Fruit fly (Drosophila melanogaster) whole organism, embryonic: ENCODE data around the gene MED18.

Experiments
- Bdp1 ChIP-seq: fragments of 200-800 bp; sonication (Bioruptor generic); optimal IDR thresholded peaks from 3 replicates; lab custom pipeline; 2016; ENCODE audit warnings: missing biosample characterization, missing genetic modification characterization
- BtbVII ChIP-seq: fragments of 200-800 bp; sonication (Bioruptor generic); optimal IDR thresholded peaks from 3 replicates; lab custom pipeline; 2017; ENCODE audit warnings: missing biosample characterization, mild to moderate bottlenecking, missing genetic modification characterization
- C15 ChIP-seq: fragments of 200-800 bp; sonication (Bioruptor generic); IDR thresholded peaks from 3 replicates; pipeline ENCODE4 v1.3.6; 2022; ENCODE audit warnings: missing biosample characterization, missing genetic modification characterization
- CG10366 ChIP-seq: fragments of 200-800 bp; sonication (Bioruptor generic); IDR thresholded peaks from 2 replicates; pipeline ENCODE4 v1.3.6; 2022; ENCODE audit warnings: missing biosample characterization, missing genetic modification characterization
- CG10979 ChIP-seq: fragments of 200-800 bp; sonication (Bioruptor generic); optimal IDR thresholded peaks from 2 replicates; lab custom pipeline; 2018; ENCODE audit warnings: missing biosample characterization, mild to moderate bottlenecking, missing genetic modification characterization, moderate library complexity
- CG11696 ChIP-seq: fragments of 200-800 bp; sonication (Bioruptor generic); IDR thresholded peaks from 2 replicates; pipeline ENCODE4 v1.3.6; 2022; ENCODE audit warnings: missing biosample characterization, missing genetic modification characterization
- CG13775 ChIP-seq: fragments of 200-800 bp; sonication (Bioruptor generic); optimal IDR thresholded peaks from 3 replicates; lab custom pipeline; 2017; ENCODE audit warnings: missing biosample characterization, mild to moderate bottlenecking, missing genetic modification characterization
- CG14050 ChIP-seq: fragments of 200-800 bp; sonication (Bioruptor generic); IDR thresholded peaks from 3 replicates; pipeline ENCODE4 v1.3.6; 2022; ENCODE audit warnings: missing biosample characterization, missing genetic modification characterization
- CG15514 ChIP-seq: fragments of 200-800 bp; sonication (Bioruptor generic); optimal IDR thresholded peaks from 3 replicates; lab custom pipeline; 2017; ENCODE audit warnings: missing biosample characterization, missing genetic modification characterization, mild to moderate bottlenecking, moderate library complexity, missing genetic modification reagents
- CG1647 ChIP-seq: fragments of 200-800 bp; sonication (Bioruptor generic); optimal IDR thresholded peaks from 3 replicates; lab custom pipeline; 2016; ENCODE audit warnings: missing biosample characterization, missing genetic modification characterization
- CG17186 ChIP-seq: fragments of 200-800 bp; sonication (Bioruptor generic); optimal IDR thresholded peaks from 3 replicates; lab custom pipeline; 2017; ENCODE audit warnings: missing biosample characterization, missing genetic modification reagents, missing genetic modification characterization
- CG2116 ChIP-seq: fragments of 200-800 bp; sonication (Bioruptor generic); optimal IDR thresholded peaks from 3 replicates; lab custom pipeline; 2018; ENCODE audit warnings: missing biosample characterization, mild to moderate bottlenecking, missing genetic modification characterization
- CG32767 ChIP-seq: fragments of 200-800 bp; sonication (Bioruptor generic); IDR thresholded peaks from 2 replicates; pipeline ENCODE4 v1.3.6; 2022; ENCODE audit warnings: missing biosample characterization, missing genetic modification characterization
- CG33557 ChIP-seq: fragments of 200-800 bp; sonication (Bioruptor generic); optimal IDR thresholded peaks from 2 replicates; lab custom pipeline; 2019; ENCODE audit warnings: missing biosample characterization, mild to moderate bottlenecking, missing genetic modification characterization, moderate library complexity
- CTCF ChIP-seq: fragments of 200-800 bp; sonication (Bioruptor generic); optimal IDR thresholded peaks from 2 replicates; lab custom pipeline; 2017; ENCODE audit warnings: missing biosample characterization, mild to moderate bottlenecking, missing genetic modification characterization, moderate library complexity
- Dfd ChIP-seq, 2 experiments: fragments of >200 bp; optimal IDR thresholded peaks; 2 replicates each; lab custom pipeline; 2017; ENCODE audit warnings: missing biosample characterization in 2 of 2, missing genetic modification characterization in 2 of 2
- Dip2 ChIP-seq: fragments of 200-800 bp; sonication (Bioruptor generic); IDR thresholded peaks from 2 replicates; pipeline ENCODE4 v1.3.6; 2022; ENCODE audit warnings: missing biosample characterization, missing genetic modification characterization
- Dp ChIP-seq: fragments of 200-800 bp; sonication (Bioruptor generic); optimal IDR thresholded peaks from 2 replicates; lab custom pipeline; 2018; ENCODE audit warnings: missing biosample characterization, mild to moderate bottlenecking, missing genetic modification characterization, moderate library complexity
- E2f2 ChIP-seq: fragments of 200-800 bp; sonication (Bioruptor generic); IDR thresholded peaks from 2 replicates; pipeline ENCODE4 v1.3.6; 2022; ENCODE audit warnings: missing biosample characterization, missing genetic modification characterization
- Ets65A ChIP-seq: fragments of 200-800 bp; sonication (Bioruptor generic); peaks from one replicate; lab custom pipeline; 2016; ENCODE audit warnings: missing biosample characterization, missing genetic modification characterization
- Fer1 ChIP-seq: fragments of 200-800 bp; sonication (Bioruptor generic); optimal IDR thresholded peaks from 2 replicates; lab custom pipeline; 2017; ENCODE audit warnings: missing biosample characterization, mild to moderate bottlenecking, missing genetic modification characterization
- Med ChIP-seq: fragments of 200-800 bp; sonication (Bioruptor generic); peaks from one replicate; lab custom pipeline; 2016; ENCODE audit warnings: missing biosample characterization, missing genetic modification characterization, mild to moderate bottlenecking, inconsistent platforms, moderate library complexity
- Nf-YC ChIP-seq: fragments of 200-800 bp; optimal IDR thresholded peaks from 3 replicates; lab custom pipeline; 2019; ENCODE audit warnings: missing biosample characterization, mild to moderate bottlenecking, missing genetic modification characterization, moderate library complexity
- NfI ChIP-seq: fragments of 200-800 bp; sonication (Bioruptor generic); optimal IDR thresholded peaks from 3 replicates; lab custom pipeline; 2018; ENCODE audit warnings: missing biosample characterization, mild to moderate bottlenecking, missing genetic modification characterization, moderate library complexity
- Ravus ChIP-seq: fragments of 200-800 bp; sonication (Bioruptor generic); IDR thresholded peaks from 2 replicates; pipeline ENCODE4 v1.3.6; 2022; ENCODE audit warnings: missing biosample characterization, missing genetic modification characterization
- Sry-δ ChIP-seq: fragments of 200-800 bp; sonication (Bioruptor generic); optimal IDR thresholded peaks from 2 replicates; lab custom pipeline; 2016; ENCODE audit warnings: missing biosample characterization, missing genetic modification characterization
- amos ChIP-seq: fragments of 200-800 bp; sonication (Bioruptor generic); IDR thresholded peaks from 2 replicates; pipeline ENCODE4 v1.3.6; 2022; ENCODE audit warnings: missing biosample characterization, missing genetic modification characterization; ENCODE audit not compliant: partially characterized antibody
- ash1 ChIP-seq: fragments of 200-800 bp; sonication (Bioruptor generic); optimal IDR thresholded peaks from 2 replicates; lab custom pipeline; 2018; ENCODE audit warnings: missing biosample characterization, mild to moderate bottlenecking, missing genetic modification characterization
- bigmax ChIP-seq: fragments of 200-800 bp; sonication (Bioruptor generic); optimal IDR thresholded peaks from 2 replicates; lab custom pipeline; 2018; ENCODE audit warnings: missing biosample characterization, mild to moderate bottlenecking, missing genetic modification characterization
- caup ChIP-seq: fragments of 200-800 bp; sonication (Bioruptor generic); optimal IDR thresholded peaks from 3 replicates; lab custom pipeline; 2017; ENCODE audit warnings: missing biosample characterization, mild to moderate bottlenecking, missing genetic modification characterization, moderate library complexity; ENCODE audit not compliant: severe bottlenecking
- crol ChIP-seq: fragments of 200-800 bp; sonication (Bioruptor generic); IDR thresholded peaks from 2 replicates; pipeline ENCODE4 v1.3.6; 2022; ENCODE audit warnings: missing biosample characterization, missing genetic modification characterization
- disco-r ChIP-seq: fragments of 200-800 bp; sonication (Bioruptor generic); optimal IDR thresholded peaks from 2 replicates; lab custom pipeline; 2016; ENCODE audit warnings: missing biosample characterization, missing genetic modification characterization
- esg ChIP-seq: fragments of 200-800 bp; sonication (Bioruptor generic); conservative IDR thresholded peaks from 2 replicates; pipeline ENCODE4 v1.3.6; 2022; ENCODE audit warnings: missing biosample characterization, missing genetic modification characterization
- gfzf ChIP-seq: fragments of 200-800 bp; sonication (Bioruptor generic); optimal IDR thresholded peaks from 2 replicates; lab custom pipeline; 2016; ENCODE audit warnings: missing biosample characterization, mild to moderate bottlenecking, missing genetic modification characterization, moderate library complexity
- grn ChIP-seq: fragments of 200-800 bp; sonication (Bioruptor generic); optimal IDR thresholded peaks from 3 replicates; lab custom pipeline; 2017; ENCODE audit warnings: missing biosample characterization, missing genetic modification characterization
- hb ChIP-seq: fragments of 200-800 bp; sonication (Bioruptor generic); IDR thresholded peaks from 3 replicates; pipeline ENCODE4 v1.3.6; 2022; ENCODE audit warnings: missing biosample characterization, missing genetic modification characterization; ENCODE audit not compliant: partially characterized antibody
- jumu ChIP-seq: fragments of 200-800 bp; sonication (Bioruptor generic); optimal IDR thresholded peaks from 3 replicates; lab custom pipeline; 2016; ENCODE audit warnings: missing biosample characterization, missing genetic modification characterization
- kay ChIP-seq: fragments of 200-800 bp; sonication (Bioruptor generic); optimal IDR thresholded peaks from 2 replicates; lab custom pipeline; 2016; ENCODE audit warnings: missing biosample characterization, missing genetic modification characterization
- mld ChIP-seq: fragments of 200-800 bp; sonication (Bioruptor generic); IDR thresholded peaks from 3 replicates; pipeline ENCODE4 v1.3.6; 2022; ENCODE audit warnings: missing biosample characterization, missing genetic modification characterization; ENCODE audit not compliant: partially characterized antibody
- pfk ChIP-seq: fragments of 200-800 bp; sonication (Bioruptor generic); optimal IDR thresholded peaks from 2 replicates; lab custom pipeline; 2018; ENCODE audit warnings: missing biosample characterization, mild to moderate bottlenecking, missing genetic modification characterization, moderate library complexity
- pita ChIP-seq: fragments of 200-800 bp; sonication (Bioruptor generic); optimal IDR thresholded peaks from 2 replicates; lab custom pipeline; 2017; ENCODE audit warnings: missing biosample characterization, mild to moderate bottlenecking, missing genetic modification characterization
- pzg ChIP-seq: fragments of 200-800 bp; sonication (Bioruptor generic); optimal IDR thresholded peaks from 3 replicates; lab custom pipeline; 2018; ENCODE audit warnings: missing biosample characterization, mild to moderate bottlenecking, missing genetic modification characterization, moderate library complexity
- salm ChIP-seq: fragments of 200-800 bp; sonication (Bioruptor generic); optimal IDR thresholded peaks from 2 replicates; lab custom pipeline; 2018; ENCODE audit warnings: missing biosample characterization, mild to moderate bottlenecking, missing genetic modification characterization
- sd ChIP-seq: fragments of 200-800 bp; sonication (Bioruptor generic); optimal IDR thresholded peaks from 3 replicates; lab custom pipeline; 2018; ENCODE audit warnings: missing biosample characterization, mild to moderate bottlenecking, missing genetic modification characterization, moderate library complexity
- stwl ChIP-seq: fragments of 200-800 bp; sonication (Bioruptor generic); optimal IDR thresholded peaks from 3 replicates; lab custom pipeline; 2018; ENCODE audit warnings: missing biosample characterization, mild to moderate bottlenecking, missing genetic modification characterization, moderate library complexity
- unc-4 ChIP-seq: fragments of 200-800 bp; sonication (Bioruptor generic); IDR thresholded peaks from 2 replicates; pipeline ENCODE4 v1.3.6; 2022; ENCODE audit warnings: missing biosample characterization, missing genetic modification characterization; ENCODE audit not compliant: partially characterized antibody

Gene MED18

DNA sequence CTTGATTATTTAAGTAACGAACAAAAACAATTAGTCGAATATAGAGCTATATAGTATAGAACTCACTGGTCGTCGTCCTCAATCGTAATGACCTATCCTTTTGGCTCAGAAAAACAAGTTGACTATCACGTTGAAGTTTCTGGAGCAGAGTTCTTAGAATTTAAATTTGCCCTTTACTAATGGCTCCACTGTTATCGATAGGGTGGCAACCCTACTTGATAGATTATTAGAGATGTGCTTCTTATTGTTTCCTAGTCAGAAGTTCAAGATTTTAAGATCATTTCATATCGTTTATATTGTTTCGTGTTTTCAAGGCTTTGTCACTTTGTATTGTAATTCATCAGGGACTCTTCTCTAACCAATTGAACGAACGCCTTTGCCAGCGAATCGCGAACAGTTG lies 45.5 kb upstream of the MED18 start, which contains the start of gene CG14810:
Gene CG14810 (minus strand): TSS at position 101 of the 400 bp plus-strand sequence.
- no peak for TF ChIP-seq CG10366 (GFP tag; lab: Robert Waterston, UW)
- peak; percentile 12 for TF ChIP-seq Sry-δ
- TF ChIP-seq CG11696 (GFP tag; lab: Robert Waterston, UW), result no peak
- TF ChIP-seq CG17186 (GFP tag; lab: Kevin White, UChicago), result no peak
- TF ChIP-seq amos (GFP tag; lab: Robert Waterston, UW), result no peak
- TF ChIP-seq, all 482 proteins: peak for 1

- TF ChIP-seq gfzf (peak; percentile 30), NfI (GFP tag; lab: Kevin White, UChicago) (no peak), Med (GFP tag; lab: Kevin White, UChicago) (peak; percentile 25), salm (no peak), esg (GFP tag; lab: Robert Waterston, UW) (no peak), CG15514 (peak; percentile 20), pfk (no peak), crol (GFP tag; lab: Robert Waterston, UW) (no peak), E2f2 (GFP tag; lab: Robert Waterston, UW) (peak; percentile 68), CG14050 (GFP tag; lab: Robert Waterston, UW) (no peak), Dp (peak; percentile 59), Ets65A (GFP tag; lab: Kevin White, UChicago) (no peak), hb (GFP tag; lab: Robert Waterston, UW) (no peak), disco-r (GFP tag; lab: Kevin White, UChicago) (no peak), CTCF (GFP tag; lab: Kevin White, UChicago) (peak; percentile 51), bigmax (no peak), caup (no peak), sd (tag; lab: Kevin White, UChicago) (no peak), jumu (no peak), Dfd (GFP tag; optimal IDR thresholded peaks at IDR 0.05; lab: Kevin White, UChicago) (no peak), Bdp1 (no peak), pzg (GFP tag; lab: Kevin White, UChicago) (peak; percentile 24), pita (GFP tag; lab: Kevin White, UChicago) (peak; percentile 17), kay (GFP tag; lab: Kevin White, UChicago) (no peak), unc-4 (no peak), grn (no peak), ash1 (GFP tag; lab: Kevin White, UChicago) (no peak), CG10979 (tag; lab: Kevin White, UChicago) (no peak), CG2116 (GFP tag; lab: Kevin White, UChicago) (no peak)
These were observed 44.7 kb upstream of the MED18 start for dm6 chrX:1821039-1821438.

dm6 chrX:1822281-1822680 lies 43.4 kb upstream of the MED18 start, which contains the start of gene CG14811:
TSS of gene CG14811 (minus strand) at chrX:1822381.
- TF ChIP-seq Sry-δ (peak; percentile 13), CG13775 (no peak), CG32767 (GFP tag; lab: Robert Waterston, UW) (no peak), stwl (tag; lab: Kevin White, UChicago) (peak; percentile 10), Fer1 (GFP tag; lab: Kevin White, UChicago) (no peak), Nf-YC (tag; lab: Kevin White, UChicago) (no peak), Ravus (GFP tag; lab: Robert Waterston, UW) (no peak), Dip2 (GFP tag; lab: Robert Waterston, UW) (no peak), BtbVII (GFP tag; lab: Kevin White, UChicago) (no peak), mld (GFP tag; lab: Robert Waterston, UW) (no peak), CG1647 (GFP tag; lab: Kevin White, UChicago) (no peak), CG33557 (no peak), C15 (GFP tag; lab: Robert Waterston, UW) (no peak)
